Worm (Caenorhabditis elegans): Measurements from ENCODE around the gene Y116A8C.40.

- TF ChIP-seq lin-40 (tag; optimal IDR thresholded peaks at IDR 0.05) (no peak), B0019.2 (GFP tag; conservative IDR thresholded peaks at IDR 0.05) (no peak), tbp1 (GFP tag; optimal IDR thresholded peaks at IDR 0.05) (no peak), tlf-1 (GFP tag; optimal IDR thresholded peaks at IDR 0.05) (no peak), F55B11.4 (tag; optimal IDR thresholded peaks at IDR 0.05; ENCODE audit: borderline replicate concordance, insufficient read depth) (no peak), nhr-90 (tag; optimal IDR thresholded peaks at IDR 0.05) (no peak)
Observed at ce11 chrIV:17176177-17176576, 25.4 kb upstream of the Y116A8C.40 start, which contains the start of gene C52D10.3.

Data from whole organism, young adult.